Worm (Caenorhabditis elegans) whole organism, midembryonic: ENCODE data around the gene F15D4.6.

Experiments
- flt-1 ChIP-seq: fragments of 200-800 bp; sonication (Bioruptor generic); IDR thresholded peaks from 2 replicates; pipeline ENCODE4 v1.3.6; 2022; ENCODE audit warnings: missing genetic modification characterization, missing compliant biosample characterization
- tab-1 ChIP-seq: fragments of 200-800 bp; sonication (Bioruptor generic); IDR thresholded peaks from 2 replicates; pipeline ENCODE4 v1.3.6; 2022; ENCODE audit warnings: missing genetic modification characterization, missing compliant biosample characterization
- ztf-23 ChIP-seq: fragments of 200-800 bp; sonication (Bioruptor generic); IDR thresholded peaks from 2 replicates; pipeline ENCODE4 v1.3.6; 2022; ENCODE audit warnings: missing genetic modification reagents, missing genetic modification characterization, missing compliant biosample characterization
- ztf-29 ChIP-seq: fragments of 200-800 bp; sonication (Bioruptor generic); IDR thresholded peaks from 2 replicates; pipeline ENCODE4 v1.3.6; 2022; ENCODE audit warnings: missing genetic modification reagents, missing genetic modification characterization, missing compliant biosample characterization

- no peak for TF ChIP-seq flt-1 (GFP tag; lab: Robert Waterston, UW)
- TF ChIP-seq ztf-23 (GFP tag; lab: Robert Waterston, UW), result no peak
- TF ChIP-seq ztf-29 (GFP tag; lab: Robert Waterston, UW), result no peak
- TF ChIP-seq tab-1 (GFP tag; lab: Robert Waterston, UW), result no peak
Observed at ce11 chrII:13285729-13286128, 36.7 kb downstream of the F15D4.6 start, which contains the start of gene ztf-22.
